Worm (Caenorhabditis elegans): ENCODE measurements around the gene fipr-5.

- TF ChIP-seq snpc-4 (GFP tag; optimal IDR thresholded peaks at IDR 0.05) (no peak), snpc-4 (tag; optimal IDR thresholded peaks at IDR 0.05) (peak in 2 of 4 experiments; percentile 14 to 23), ztf-6 (GFP tag; IDR thresholded peaks at IDR 0.05) (no peak), ama-1 (optimal IDR thresholded peaks at IDR 0.05) (no peak), ama-1 (GFP tag; optimal IDR thresholded peaks at IDR 0.05) (no peak), unc-62 (GFP tag; optimal IDR thresholded peaks at IDR 0.05) (no peak), nfya-2 (GFP tag; IDR thresholded peaks at IDR 0.05) (no peak), B0019.2 (GFP tag; conservative IDR thresholded peaks at IDR 0.05) (no peak), snpc-1.1 (tag; optimal IDR thresholded peaks at IDR 0.05; ENCODE audit: insufficient read depth) (no peak), F55B11.4 (tag; optimal IDR thresholded peaks at IDR 0.05; ENCODE audit: borderline replicate concordance, insufficient read depth) (no peak), hrde-1 (tag; optimal IDR thresholded peaks at IDR 0.05; ENCODE audit: borderline replicate concordance) (no peak), fkh-3 (tag; optimal IDR thresholded peaks at IDR 0.05) (no peak)
Observed at ce11 chrV:10178166-10178565, 43.1 kb downstream of the fipr-5 start.
